Fruit fly (Drosophila melanogaster) whole organism, embryonic: ENCODE measurements around the gene CG32639.

Experiments used
- Ada2b ChIP-seq: fragments of 200-800 bp; sonication (Bioruptor generic); IDR thresholded peaks from 2 replicates; pipeline ENCODE4 v1.3.6; 2022; ENCODE audit warnings: missing biosample characterization, missing genetic modification characterization
- CG10209 ChIP-seq: fragments of 200-800 bp; sonication (Bioruptor generic); optimal IDR thresholded peaks from 3 replicates; lab custom pipeline; 2017; ENCODE audit warnings: missing biosample characterization, mild to moderate bottlenecking, missing genetic modification characterization, missing genetic modification reagents
- CG12744 ChIP-seq: fragments of 200-800 bp; sonication (Bioruptor generic); optimal IDR thresholded peaks from 2 replicates; lab custom pipeline; 2016; ENCODE audit warnings: missing biosample characterization, missing genetic modification characterization
- CG12942 ChIP-seq: fragments of 200-800 bp; sonication (Bioruptor generic); optimal IDR thresholded peaks from 3 replicates; lab custom pipeline; 2016; ENCODE audit warnings: missing biosample characterization, missing genetic modification characterization
- CG13287 ChIP-seq: fragments of 200-800 bp; sonication (Bioruptor generic); IDR thresholded peaks from 2 replicates; pipeline ENCODE4 v1.3.6; 2022; ENCODE audit warnings: missing biosample characterization, missing genetic modification characterization; ENCODE audit not compliant: partially characterized antibody
- CG13424 ChIP-seq: fragments of 200-800 bp; sonication (Bioruptor generic); optimal IDR thresholded peaks from 2 replicates; lab custom pipeline; 2019; ENCODE audit warnings: missing biosample characterization, mild to moderate bottlenecking, missing genetic modification characterization, moderate library complexity
- CG14050 ChIP-seq: fragments of 200-800 bp; sonication (Bioruptor generic); IDR thresholded peaks from 3 replicates; pipeline ENCODE4 v1.3.6; 2022; ENCODE audit warnings: missing biosample characterization, missing genetic modification characterization
- CG15696 ChIP-seq: fragments of 200-800 bp; sonication (Bioruptor generic); optimal IDR thresholded peaks from 2 replicates; lab custom pipeline; 2019; ENCODE audit warnings: missing biosample characterization, mild to moderate bottlenecking, missing genetic modification characterization, moderate library complexity
- CG17359 ChIP-seq: fragments of 200-800 bp; sonication (Bioruptor generic); optimal IDR thresholded peaks from 3 replicates; lab custom pipeline; 2018; ENCODE audit warnings: missing biosample characterization, mild to moderate bottlenecking, missing genetic modification characterization, moderate library complexity
- CG17385 ChIP-seq: fragments of 200-800 bp; sonication (Bioruptor generic); optimal IDR thresholded peaks from 3 replicates; lab custom pipeline; 2018; ENCODE audit warnings: missing biosample characterization, mild to moderate bottlenecking, missing genetic modification characterization
- CG17612 ChIP-seq: fragments of 200-800 bp; sonication (Bioruptor generic); IDR thresholded peaks from 2 replicates; pipeline ENCODE4 v1.3.6; 2022; ENCODE audit warnings: missing biosample characterization, missing genetic modification characterization
- CG1792 ChIP-seq: fragments of 200-800 bp; sonication (Bioruptor generic); optimal IDR thresholded peaks from 2 replicates; lab custom pipeline; 2016; ENCODE audit warnings: missing biosample characterization, missing genetic modification characterization
- CG18011 ChIP-seq: fragments of 200-800 bp; sonication (Bioruptor generic); optimal IDR thresholded peaks from 2 replicates; lab custom pipeline; 2017; ENCODE audit warnings: missing biosample characterization, missing genetic modification characterization, mild to moderate bottlenecking, moderate library complexity, missing genotype
- CG18262 ChIP-seq: fragments of 200-800 bp; optimal IDR thresholded peaks from 3 replicates; lab custom pipeline; 2019; ENCODE audit warnings: missing biosample characterization, mild to moderate bottlenecking, missing genetic modification characterization, moderate library complexity
- CG1832 ChIP-seq: fragments of 200-800 bp; sonication (Bioruptor generic); optimal IDR thresholded peaks from 2 replicates; lab custom pipeline; 2017; ENCODE audit warnings: missing biosample characterization, mild to moderate bottlenecking, missing genetic modification characterization, inconsistent platforms
- CG2120 ChIP-seq: fragments of 200-800 bp; sonication (Bioruptor generic); optimal IDR thresholded peaks from 3 replicates; lab custom pipeline; 2016; ENCODE audit warnings: missing biosample characterization, missing genetic modification characterization
- CG30020 ChIP-seq: fragments of 200-800 bp; optimal IDR thresholded peaks from 2 replicates; lab custom pipeline; 2019; ENCODE audit warnings: missing biosample characterization, mild to moderate bottlenecking, missing genetic modification characterization, moderate library complexity
- CG31365 ChIP-seq: fragments of 200-800 bp; sonication (Bioruptor generic); optimal IDR thresholded peaks from 2 replicates; lab custom pipeline; 2018; ENCODE audit warnings: missing biosample characterization, mild to moderate bottlenecking, missing genetic modification characterization
- CG3838 ChIP-seq: fragments of 200-800 bp; sonication (Bioruptor generic); optimal IDR thresholded peaks from 3 replicates; lab custom pipeline; 2016; ENCODE audit warnings: missing biosample characterization, missing genetic modification characterization
- CG4282 ChIP-seq: fragments of 200-800 bp; sonication (Bioruptor generic); optimal IDR thresholded peaks from 2 replicates; lab custom pipeline; 2016; ENCODE audit warnings: missing biosample characterization, missing genetic modification characterization
- CG4730 ChIP-seq: fragments of 200-800 bp; sonication (Bioruptor generic); IDR thresholded peaks from 2 replicates; pipeline ENCODE4 v1.3.6; 2022; ENCODE audit warnings: missing biosample characterization, missing genetic modification characterization
- CG9876 ChIP-seq: fragments of 200-800 bp; sonication (Bioruptor generic); optimal IDR thresholded peaks from 2 replicates; lab custom pipeline; 2016; ENCODE audit warnings: missing biosample characterization, missing genetic modification characterization
- D ChIP-seq, 2 experiments: fragments of 200-800 bp in 1 of 2; fragments of >200 bp in 1 of 2; sonication (Bioruptor generic) in 1 of 2; optimal IDR thresholded peaks; 2 replicates in 1 of 2; 3 replicates in 1 of 2; lab custom pipeline; 2017; ENCODE audit warnings: mild to moderate bottlenecking in 1 of 2, missing biosample characterization in 1 of 2, missing genetic modification characterization in 1 of 2, missing genetic modification reagents in 1 of 2
- Dip3 ChIP-seq: fragments of 200-800 bp; sonication (Bioruptor generic); optimal IDR thresholded peaks from 3 replicates; lab custom pipeline; 2016; ENCODE audit warnings: missing biosample characterization, missing genetic modification characterization
- Dref ChIP-seq: fragments of 200-800 bp; sonication (Bioruptor generic); IDR thresholded peaks from 2 replicates; pipeline ENCODE4 v1.3.6; 2022; ENCODE audit warnings: missing biosample characterization, missing genetic modification characterization
- HLHmδ ChIP-seq: fragments of 200-800 bp; sonication (Bioruptor generic); optimal IDR thresholded peaks from 2 replicates; lab custom pipeline; 2018; ENCODE audit warnings: missing biosample characterization, mild to moderate bottlenecking, missing genetic modification characterization, moderate library complexity
- Pdp1 ChIP-seq, 2 experiments: fragments of 200-800 bp; sonication (Bioruptor generic); optimal IDR thresholded peaks; 3 replicates each; lab custom pipeline; 2016; ENCODE audit warnings: missing biosample characterization in 2 of 2, missing genetic modification characterization in 2 of 2, mild to moderate bottlenecking in 1 of 2, moderate library complexity in 1 of 2
- Scr ChIP-seq: fragments of 200-800 bp; sonication (Bioruptor generic); IDR thresholded peaks from 2 replicates; pipeline ENCODE4 v1.3.6; 2022; ENCODE audit warnings: missing biosample characterization, missing genetic modification characterization; ENCODE audit not compliant: partially characterized antibody
- Sry-δ ChIP-seq: fragments of 200-800 bp; sonication (Bioruptor generic); optimal IDR thresholded peaks from 2 replicates; lab custom pipeline; 2016; ENCODE audit warnings: missing biosample characterization, missing genetic modification characterization
- Stat92E ChIP-seq, 3 experiments: fragments of >200 bp in 2 of 3; fragments of 200-800 bp in 1 of 3; sonication (Bioruptor generic) in 1 of 3; optimal IDR thresholded peaks; 2 replicates each; lab custom pipeline; 2017 to 2019; ENCODE audit warnings: missing biosample characterization in 3 of 3, missing genetic modification characterization in 3 of 3, mild to moderate bottlenecking in 1 of 3, moderate library complexity in 1 of 3
- Tbp ChIP-seq: fragments of >200 bp; optimal IDR thresholded peaks from 2 replicates; lab custom pipeline; 2018; ENCODE audit warnings: missing biosample characterization, missing genetic modification characterization
- Usf ChIP-seq: fragments of 200-800 bp; sonication (Bioruptor generic); optimal IDR thresholded peaks from 2 replicates; lab custom pipeline; 2017; ENCODE audit warnings: missing genotype, missing biosample characterization, missing genetic modification characterization
- Xrp1 ChIP-seq: fragments of 200-800 bp; sonication (Bioruptor generic); IDR thresholded peaks from 2 replicates; pipeline ENCODE4 v1.3.6; 2022; ENCODE audit warnings: missing biosample characterization, missing genetic modification characterization
- ac ChIP-seq: fragments of 200-800 bp; sonication (Bioruptor generic); optimal IDR thresholded peaks from 3 replicates; lab custom pipeline; 2017; ENCODE audit warnings: missing biosample characterization, mild to moderate bottlenecking, missing genetic modification characterization
- ash1 ChIP-seq: fragments of 200-800 bp; sonication (Bioruptor generic); optimal IDR thresholded peaks from 2 replicates; lab custom pipeline; 2018; ENCODE audit warnings: missing biosample characterization, mild to moderate bottlenecking, missing genetic modification characterization
- caup ChIP-seq: fragments of 200-800 bp; sonication (Bioruptor generic); optimal IDR thresholded peaks from 3 replicates; lab custom pipeline; 2017; ENCODE audit warnings: missing biosample characterization, mild to moderate bottlenecking, missing genetic modification characterization, moderate library complexity; ENCODE audit not compliant: severe bottlenecking
- chn ChIP-seq: fragments of 200-800 bp; sonication (Bioruptor generic); optimal IDR thresholded peaks from 2 replicates; lab custom pipeline; 2016; ENCODE audit warnings: missing biosample characterization, missing genetic modification characterization
- fd102C ChIP-seq: fragments of 200-800 bp; sonication (Bioruptor generic); optimal IDR thresholded peaks from 2 replicates; lab custom pipeline; 2018; ENCODE audit warnings: missing biosample characterization, mild to moderate bottlenecking, missing genetic modification characterization, moderate library complexity
- gcm ChIP-seq: fragments of 200-800 bp; sonication (Bioruptor generic); optimal IDR thresholded peaks from 2 replicates; lab custom pipeline; 2019; ENCODE audit warnings: missing biosample characterization, mild to moderate bottlenecking, missing genetic modification characterization, moderate library complexity
- ham ChIP-seq: fragments of 200-800 bp; sonication (Bioruptor generic); IDR thresholded peaks from 2 replicates; pipeline ENCODE4 v1.3.6; 2022; ENCODE audit warnings: missing biosample characterization, missing genetic modification characterization
- lab ChIP-seq: fragments of 200-800 bp; sonication (Bioruptor generic); optimal IDR thresholded peaks from 3 replicates; lab custom pipeline; 2017; ENCODE audit warnings: missing biosample characterization, missing genetic modification characterization, mild to moderate bottlenecking, moderate library complexity, missing genetic modification reagents
- luna ChIP-seq: fragments of 200-800 bp; sonication (Bioruptor generic); optimal IDR thresholded peaks from 2 replicates; lab custom pipeline; 2016; ENCODE audit warnings: missing biosample characterization, missing genetic modification characterization
- peb ChIP-seq: fragments of 200-800 bp; sonication (Bioruptor generic); IDR thresholded peaks from 2 replicates; pipeline ENCODE4 v1.3.6; 2022; ENCODE audit warnings: missing biosample characterization, missing genetic modification characterization
- pfk ChIP-seq: fragments of 200-800 bp; sonication (Bioruptor generic); optimal IDR thresholded peaks from 2 replicates; lab custom pipeline; 2018; ENCODE audit warnings: missing biosample characterization, mild to moderate bottlenecking, missing genetic modification characterization, moderate library complexity
- repo ChIP-seq: fragments of 200-800 bp; sonication (Bioruptor generic); optimal IDR thresholded peaks from 2 replicates; lab custom pipeline; 2016; ENCODE audit warnings: missing biosample characterization, missing genetic modification characterization
- scrt ChIP-seq: fragments of 200-800 bp; sonication (Bioruptor generic); optimal IDR thresholded peaks from 2 replicates; lab custom pipeline; 2018; ENCODE audit warnings: missing biosample characterization, mild to moderate bottlenecking, missing genetic modification characterization, moderate library complexity
- slbo ChIP-seq: fragments of 200-800 bp; sonication (Bioruptor generic); IDR thresholded peaks from 2 replicates; pipeline ENCODE4 v1.3.6; 2022; ENCODE audit warnings: missing biosample characterization, missing genetic modification characterization
- sr ChIP-seq: fragments of 200-800 bp; sonication (Bioruptor generic); IDR thresholded peaks from 3 replicates; pipeline ENCODE4 v1.3.6; 2022; ENCODE audit warnings: missing biosample characterization, missing genetic modification characterization
- tna ChIP-seq: fragments of 200-800 bp; sonication (Bioruptor generic); IDR thresholded peaks from 2 replicates; pipeline ENCODE4 v1.3.6; 2022; ENCODE audit warnings: missing biosample characterization, missing genetic modification characterization; ENCODE audit not compliant: partially characterized antibody

CG32639 gene

dm6 chrX:13214056-13214455 lies 22.3 kb downstream of the CG32639 start (continued):
- TF ChIP-seq HLHmδ (GFP tag; lab: Kevin White, UChicago) (no peak), fd102C (no peak), Ada2b (GFP tag; lab: Robert Waterston, UW) (peak; percentile 64; the same call in 1 of the 2 replicates), CG30020 (tag; lab: Kevin White, UChicago) (no peak), luna (GFP tag; lab: Kevin White, UChicago) (peak; percentile 12), CG13287 (GFP tag; lab: Robert Waterston, UW) (no peak), pfk (GFP tag; lab: Kevin White, UChicago) (no peak), CG13424 (tag; lab: Kevin White, UChicago) (peak; percentile 57), scrt (GFP tag; lab: Kevin White, UChicago) (peak; percentile 30), chn (GFP tag; lab: Kevin White, UChicago) (peak; percentile 65), peb (peak; percentile 26; the same call in 1 of the 2 replicates), Dref (GFP tag; lab: Robert Waterston, UW) (no peak), CG2120 (GFP tag; lab: Kevin White, UChicago) (peak; percentile 76), CG12942 (GFP tag; lab: Kevin White, UChicago) (peak; percentile 58), sr (GFP tag; lab: Robert Waterston, UW) (no peak; the same call in 2 of the 3 replicates), CG31365 (tag; lab: Kevin White, UChicago) (peak; percentile 47), CG1792 (GFP tag; lab: Kevin White, UChicago) (no peak), Scr (GFP tag; lab: Robert Waterston, UW) (no peak), tna (GFP tag; lab: Robert Waterston, UW) (no peak), ac (GFP tag; lab: Kevin White, UChicago) (no peak), CG17359 (tag; lab: Kevin White, UChicago) (peak; percentile 74), lab (GFP tag; lab: Kevin White, UChicago) (peak; percentile 70), ash1 (no peak), CG18011 (GFP tag; lab: Kevin White, UChicago) (peak; percentile 98), CG15696 (tag; lab: Kevin White, UChicago) (no peak), Dip3 (GFP tag; lab: Kevin White, UChicago) (peak; percentile 54), gcm (peak; percentile 47), CG4730 (GFP tag; lab: Robert Waterston, UW) (peak; percentile 47), CG18262 (tag; lab: Kevin White, UChicago) (peak; percentile 58), Xrp1 (GFP tag; lab: Robert Waterston, UW) (peak; percentile 76), Pdp1 (GFP tag; optimal IDR thresholded peaks at IDR 0.05; lab: Kevin White, UChicago) (peak; percentile 67 to 69), CG1832 (GFP tag; lab: Kevin White, UChicago) (no peak), CG17385 (GFP tag; lab: Kevin White, UChicago) (peak; percentile 55), Tbp (no peak), CG12744 (GFP tag; lab: Kevin White, UChicago) (peak; percentile 63), Sry-δ (GFP tag; lab: Kevin White, UChicago) (peak; percentile 43), CG14050 (peak; percentile 29; the same call in 1 of the 3 replicates), repo (GFP tag; lab: Kevin White, UChicago) (peak; percentile 48), CG4282 (GFP tag; lab: Kevin White, UChicago) (peak; percentile 17), CG10209 (peak; percentile 64), slbo (GFP tag; lab: Robert Waterston, UW) (peak; percentile 76), CG17612 (GFP tag; lab: Robert Waterston, UW) (0 out of 2 replicates have a peak, but pooled peaks have one; percentile 32), D (optimal IDR thresholded peaks at IDR 0.05; lab: Kevin White, UChicago) (no peak), D (GFP tag; optimal IDR thresholded peaks at IDR 0.05; lab: Kevin White, UChicago) (peak; percentile 38), Usf (no peak), CG9876 (GFP tag; lab: Kevin White, UChicago) (no peak), ham (no peak), CG3838 (GFP tag; lab: Kevin White, UChicago) (no peak), caup (GFP tag; lab: Kevin White, UChicago) (peak; percentile 38), Stat92E (GFP tag; optimal IDR thresholded peaks at IDR 0.05; lab: Kevin White, UChicago) (no peak)
